Fruit fly (Drosophila melanogaster) whole organism: ENCODE data around the gene Art4.

Experiments used
- CG8478 ChIP-seq: fragments of >200 bp; optimal IDR thresholded peaks from 2 replicates; lab custom pipeline; 2018; ENCODE audit warnings: inconsistent platforms
- Dll ChIP-seq: fragments of >200 bp; optimal IDR thresholded peaks from 2 replicates; lab custom pipeline; 2017
- EcR ChIP-seq, 2 experiments: fragments of >200 bp; optimal IDR thresholded peaks; 2 replicates each; lab custom pipeline; 2017; ENCODE audit warnings: missing biosample characterization in 2 of 2, missing genetic modification characterization in 2 of 2, missing genetic modification reagents in 2 of 2
- pan ChIP-seq: fragments of >200 bp; optimal IDR thresholded peaks from 2 replicates; lab custom pipeline; 2017
- psq ChIP-seq: fragments of >200 bp; optimal IDR thresholded peaks from 2 replicates; lab custom pipeline; 2017
- usp ChIP-seq: fragments of >200 bp; optimal IDR thresholded peaks from 2 replicates; lab custom pipeline; 2017; ENCODE audit warnings: missing biosample characterization, missing genetic modification characterization, mixed read lengths

Art4 gene

DNA sequence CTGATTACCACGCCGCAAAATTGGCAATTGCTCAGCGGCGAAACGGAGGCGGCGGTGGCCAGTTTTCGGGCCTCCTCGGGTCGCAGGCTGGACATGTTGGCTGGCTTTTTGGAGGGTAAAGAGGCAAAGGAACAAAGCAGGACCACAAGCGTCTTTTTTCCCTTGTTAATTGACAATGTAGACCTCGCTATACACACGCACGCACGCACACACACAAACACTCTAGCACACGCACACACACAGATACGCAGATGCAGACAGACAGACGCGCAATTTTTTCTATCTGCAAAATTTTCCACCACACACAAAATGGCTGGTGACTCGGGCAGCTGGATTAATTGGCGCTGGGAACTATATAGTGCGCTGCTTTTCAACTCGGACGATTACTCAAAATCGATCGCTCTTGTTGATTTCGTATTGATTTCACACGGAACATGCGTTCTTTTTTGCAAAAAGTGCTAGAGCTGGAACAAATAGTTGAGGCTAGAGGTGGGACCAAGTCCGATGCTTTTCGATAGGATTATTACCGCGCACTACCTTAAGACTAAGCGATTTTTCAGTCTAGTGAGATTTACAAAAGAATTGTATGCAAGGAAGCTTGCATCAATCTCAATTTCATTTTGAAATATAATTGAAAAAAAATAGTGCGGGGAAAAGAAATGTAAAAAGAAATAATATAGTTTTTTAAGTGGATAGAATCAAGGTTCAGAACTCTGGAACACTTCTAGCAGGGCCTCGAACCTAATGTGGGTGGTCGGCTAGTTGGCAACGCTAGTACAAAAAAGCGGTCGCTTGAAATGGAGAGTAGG lies at the start of gene Art4:
Art4 (minus strand) TSS at position 476 of the 809 bp plus-strand sequence.
- TF ChIP-seq psq (lab: Kevin White, UChicago) (no peak), EcR (GFP tag; optimal IDR thresholded peaks at IDR 0.05; lab: Kevin White, UChicago) (no peak), CG8478 (lab: Kevin White, UChicago) (no peak), Dll (lab: Kevin White, UChicago) (no peak), pan (lab: Kevin White, UChicago) (no peak), usp (GFP tag; lab: Kevin White, UChicago) (no peak)

DNA sequence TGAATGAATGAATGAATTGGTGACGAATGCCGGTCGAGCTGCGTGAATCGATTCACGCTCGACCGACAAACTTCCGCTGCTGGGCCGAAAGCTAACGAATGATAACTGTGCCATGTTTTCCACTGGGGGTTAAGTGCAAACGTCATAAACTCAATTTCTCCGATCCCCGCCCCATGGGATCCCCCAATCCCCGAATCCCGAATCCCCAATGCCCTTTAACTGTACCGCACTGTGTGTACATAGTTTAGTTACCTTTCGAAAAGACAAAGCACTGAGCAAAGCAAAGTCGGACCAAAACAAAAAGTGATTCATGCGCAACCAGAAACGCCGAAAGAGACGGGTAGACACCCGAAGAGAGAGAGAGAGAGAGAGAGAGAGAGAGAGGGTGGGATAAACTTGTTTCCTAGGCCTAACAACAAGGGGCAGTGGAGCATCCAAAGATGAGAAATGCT lies 49.2 kb upstream of the Art4 start:
- TF ChIP-seq usp (GFP tag; lab: Kevin White, UChicago) (no peak), psq (lab: Kevin White, UChicago) (no peak), EcR (GFP tag; optimal IDR thresholded peaks at IDR 0.05; lab: Kevin White, UChicago) (no peak), Dll (lab: Kevin White, UChicago) (no peak), pan (lab: Kevin White, UChicago) (no peak), CG8478 (lab: Kevin White, UChicago) (no peak)

- TF ChIP-seq CG8478 (lab: Kevin White, UChicago) (no peak), psq (lab: Kevin White, UChicago) (no peak), EcR (GFP tag; optimal IDR thresholded peaks at IDR 0.05; lab: Kevin White, UChicago) (no peak), usp (GFP tag; lab: Kevin White, UChicago) (no peak), Dll (lab: Kevin White, UChicago) (no peak), pan (lab: Kevin White, UChicago) (no peak)
These were observed 47.3 kb upstream of the Art4 start for dm6 chr3R:10032951-10033720.

DNA sequence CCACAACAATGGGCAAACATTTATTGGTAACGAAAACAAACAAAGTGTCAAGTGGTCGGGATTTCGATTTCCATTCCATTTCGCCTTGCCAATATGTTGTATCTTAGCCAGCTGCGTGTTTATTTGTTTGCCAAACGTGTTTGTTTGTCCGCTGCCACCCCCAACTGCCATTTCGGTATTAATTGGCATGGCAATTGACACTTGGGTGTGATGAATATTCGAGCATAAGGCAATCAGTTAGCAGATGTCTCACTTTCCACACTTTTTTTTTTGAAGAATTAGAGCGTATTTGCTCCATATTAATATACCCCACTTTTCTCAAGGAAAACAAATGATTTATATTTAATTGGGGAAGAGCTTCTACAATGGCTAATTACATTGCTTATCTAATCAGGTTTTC lies 45.6 kb upstream of the Art4 start:
- TF ChIP-seq CG8478 (lab: Kevin White, UChicago) = no peak

DNA sequence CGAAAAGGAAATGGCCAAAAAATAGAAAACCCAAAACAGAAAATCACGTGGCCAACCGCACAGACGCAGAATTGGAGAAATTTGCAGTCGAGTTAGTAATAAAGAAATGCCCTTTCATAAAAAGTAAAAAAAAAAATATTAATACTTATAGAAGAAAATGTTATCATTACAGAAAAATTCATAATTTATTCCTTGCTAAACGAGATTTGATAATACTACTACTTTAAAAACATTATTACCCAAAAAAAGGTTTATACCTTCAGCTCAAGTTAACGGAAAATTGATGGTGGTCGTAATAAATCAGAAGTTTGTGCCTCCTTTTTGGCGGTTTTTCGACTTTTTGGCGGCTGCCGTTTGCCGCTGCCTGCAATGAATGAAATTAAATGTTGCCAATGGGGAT lies 42.5 kb upstream of the Art4 start:
- TF ChIP-seq Dll (lab: Kevin White, UChicago) (no peak), EcR (GFP tag; optimal IDR thresholded peaks at IDR 0.05; lab: Kevin White, UChicago) (no peak), usp (GFP tag; lab: Kevin White, UChicago) (no peak)

DNA sequence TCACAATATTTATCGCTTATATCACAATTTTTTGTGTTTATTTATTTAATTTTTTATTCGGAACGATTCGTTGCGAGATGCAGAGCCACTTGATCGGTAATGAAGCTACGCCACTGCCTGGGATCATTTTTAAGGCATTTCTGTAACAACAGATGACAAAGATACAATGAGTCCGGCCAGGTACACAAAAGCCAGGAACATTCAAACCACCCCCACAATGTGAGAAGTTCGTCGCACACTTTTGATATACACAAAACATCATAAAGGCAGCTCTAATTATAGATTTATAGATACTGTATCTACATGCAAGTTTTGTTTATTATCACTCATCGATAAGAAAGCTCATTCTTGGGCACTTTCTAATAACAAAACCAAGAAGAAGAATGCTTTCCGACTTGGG lies 39.2 kb upstream of the Art4 start, which contains the start of gene CG31407:
CG31407 (minus strand) TSS at position 101 of the 400 bp plus-strand sequence.
- TF ChIP-seq usp (GFP tag; lab: Kevin White, UChicago) = no peak
- TF ChIP-seq EcR (GFP tag; optimal IDR thresholded peaks at IDR 0.05; lab: Kevin White, UChicago) = no peak
- TF ChIP-seq CG8478 (lab: Kevin White, UChicago) = no peak
- TF ChIP-seq Dll (lab: Kevin White, UChicago) = no peak
- no peak for TF ChIP-seq pan (lab: Kevin White, UChicago)
- no peak for TF ChIP-seq psq (lab: Kevin White, UChicago)

DNA sequence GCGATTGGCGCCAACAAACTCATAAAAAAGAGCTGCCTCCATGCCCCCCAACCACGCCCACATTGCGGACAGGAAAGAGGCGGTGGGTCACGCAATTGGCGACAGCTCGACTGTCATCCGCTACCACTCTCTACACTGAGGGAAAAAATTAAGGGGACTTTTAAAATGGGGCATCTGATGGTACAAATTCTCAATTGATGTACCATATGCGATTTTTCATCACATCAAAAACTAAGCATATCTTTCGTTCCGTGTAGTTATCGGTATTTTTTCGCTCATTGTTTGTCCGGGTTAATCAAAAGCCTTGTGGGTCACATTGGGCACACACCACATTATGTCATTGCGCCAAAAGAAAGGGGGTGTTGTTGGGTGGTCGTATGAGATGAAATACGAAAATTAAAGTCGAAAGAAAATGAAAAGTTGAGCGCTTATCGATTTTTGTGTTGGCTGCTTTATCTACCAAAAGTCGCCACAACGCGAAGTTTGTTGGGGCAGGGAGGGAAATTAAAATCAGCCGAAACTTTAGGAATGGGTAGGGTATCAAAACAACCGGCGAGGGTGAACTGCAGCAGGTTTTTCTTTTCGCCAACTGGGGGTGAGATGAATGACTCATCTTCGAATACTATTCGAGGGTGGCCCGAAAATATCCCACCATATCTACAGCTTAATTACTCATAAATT lies 38.3 kb upstream of the Art4 start:
- TF ChIP-seq pan (lab: Kevin White, UChicago) (no peak), CG8478 (lab: Kevin White, UChicago) (no peak), usp (GFP tag; lab: Kevin White, UChicago) (no peak), Dll (lab: Kevin White, UChicago) (no peak), EcR (GFP tag; optimal IDR thresholded peaks at IDR 0.05; lab: Kevin White, UChicago) (no peak), psq (lab: Kevin White, UChicago) (no peak)

dm6 chr3R:10001174-10001789 lies 15.4 kb upstream of the Art4 start, which contains the start of gene CG5359:
Gene CG5359, minus strand, starts transcription at chr3R:10001276.
- no peak for TF ChIP-seq usp (GFP tag; lab: Kevin White, UChicago)
- TF ChIP-seq Dll (lab: Kevin White, UChicago) = no peak
- no peak for TF ChIP-seq EcR (GFP tag; optimal IDR thresholded peaks at IDR 0.05; lab: Kevin White, UChicago)
- no peak for TF ChIP-seq CG8478 (lab: Kevin White, UChicago)
- TF ChIP-seq psq (lab: Kevin White, UChicago) = no peak
- TF ChIP-seq pan (lab: Kevin White, UChicago) = no peak

dm6 chr3R:9996689-9997213 lies 10.9 kb upstream of the Art4 start, which contains the start of the genes Gr85a and Spn85F:
Gene Gr85a, minus strand, starts transcription at chr3R:9996789.
Gene Spn85F, plus strand, starts transcription at chr3R:9997163.
- TF ChIP-seq Dll (lab: Kevin White, UChicago) (no peak), psq (lab: Kevin White, UChicago) (no peak), CG8478 (lab: Kevin White, UChicago) (no peak), usp (GFP tag; lab: Kevin White, UChicago) (no peak), EcR (GFP tag; optimal IDR thresholded peaks at IDR 0.05; lab: Kevin White, UChicago) (no peak), pan (lab: Kevin White, UChicago) (no peak)

DNA sequence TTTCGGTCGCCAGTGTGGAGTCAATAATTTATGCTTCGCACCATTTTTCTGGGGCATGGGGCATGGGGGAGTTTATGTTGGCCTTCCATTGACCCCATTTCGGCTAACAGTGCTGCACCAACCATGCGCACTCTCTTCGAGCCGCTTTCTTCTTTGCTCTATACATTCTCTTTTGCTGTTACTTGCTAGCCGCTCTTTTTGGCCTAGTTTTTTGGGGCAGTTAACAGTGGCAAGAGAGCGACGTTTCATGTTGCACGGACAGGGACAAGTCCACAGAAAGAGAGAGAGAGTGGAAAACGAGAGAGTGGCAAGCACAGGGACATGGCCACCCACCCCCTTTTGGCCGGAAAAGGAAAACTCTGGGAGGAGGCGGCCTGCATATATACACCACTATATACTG lies 6.9 kb downstream of the Art4 start:
- TF ChIP-seq CG8478 (lab: Kevin White, UChicago) (no peak), pan (lab: Kevin White, UChicago) (no peak), psq (lab: Kevin White, UChicago) (no peak), usp (GFP tag; lab: Kevin White, UChicago) (no peak), EcR (GFP tag; optimal IDR thresholded peaks at IDR 0.05; lab: Kevin White, UChicago) (no peak), Dll (lab: Kevin White, UChicago) (no peak)
